Worm (Caenorhabditis elegans): ENCODE measurements around the gene exos-9.

DNA sequence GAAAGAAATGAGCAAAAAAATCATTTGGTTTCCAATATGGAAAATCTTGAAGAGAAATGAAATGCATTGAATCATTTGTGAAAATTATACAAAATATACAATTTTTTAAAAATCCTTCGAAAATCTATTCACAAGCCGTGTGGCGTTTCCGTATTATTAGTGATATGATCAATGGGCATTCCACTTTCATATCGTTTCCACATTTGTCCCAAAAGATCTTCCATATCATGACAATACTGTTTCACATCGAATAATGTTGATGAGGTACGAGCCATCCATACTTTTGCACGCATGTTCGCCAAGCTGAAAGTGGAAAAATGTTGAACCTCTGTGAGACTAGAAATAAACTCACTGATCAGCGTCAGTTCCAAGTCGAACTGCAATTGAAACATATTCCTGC lies 51.5 kb downstream of the exos-9 start:
- TF ChIP-seq ama-1 (optimal IDR thresholded peaks at IDR 0.05) (no peak), ama-1 (GFP tag; optimal IDR thresholded peaks at IDR 0.05) (no peak), dox-1 (GFP tag; IDR thresholded peaks at IDR 0.05) (no peak), ztf-25 (GFP tag; IDR thresholded peaks at IDR 0.05) (no peak), zfh-2 (GFP tag; conservative IDR thresholded peaks at IDR 0.05) (no peak)
